Fruit fly (Drosophila melanogaster): ENCODE data around the gene CG5708.

DNA sequence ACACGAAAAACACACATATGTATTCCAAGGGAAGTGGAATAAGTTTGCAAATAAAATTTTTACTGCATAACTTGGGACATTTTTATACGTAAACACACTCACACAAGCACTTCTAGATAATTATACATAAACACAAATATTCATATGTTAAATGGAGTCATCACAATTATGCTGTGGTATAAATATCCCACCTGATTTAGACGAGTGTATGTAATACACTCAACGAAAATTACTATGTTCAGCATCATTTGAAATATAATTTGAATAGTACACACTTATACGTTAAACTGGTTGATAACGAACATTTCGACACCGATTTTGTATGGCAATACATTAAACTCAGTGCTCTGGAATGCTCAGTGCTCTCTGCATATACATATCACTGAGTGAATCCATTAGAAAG is 4.5 kb upstream of the CG5708 start:
- TF ChIP-seq psq (optimal IDR thresholded peaks at IDR 0.05) (no peak), h (optimal IDR thresholded peaks at IDR 0.05) (no peak), Myc (optimal IDR thresholded peaks at IDR 0.05) (no peak)
